Comparison of ENCODE assay signal across 5 fruit fly cellular contexts in genomic region chr3R:23239934-23240632, dm6.
TF ChIP-seq lines count a peak whose summit lies in the region.

No protein-coding gene starts in this region.

- no peak for TF ChIP-seq CTCF in whole organism, embryonic (GFP tag; optimal IDR thresholded peaks at IDR 0.05; lab: Kevin White, UChicago)

TF ChIP-seq in whole organism, adult, 20 proteins besides CTCF, POLR2A, EP300 and RAD21 (continues in another document):
- no peak for TF ChIP-seq Hr96 (GFP tag; optimal IDR thresholded peaks at IDR 0.05; lab: Kevin White, UChicago)
- TF ChIP-seq Mnt (GFP tag; optimal IDR thresholded peaks at IDR 0.05; lab: Kevin White, UChicago): no peak
- peak; percentile 85 for TF ChIP-seq CG14711 (tag; optimal IDR thresholded peaks at IDR 0.05; lab: Kevin White, UChicago)
- no peak for TF ChIP-seq toe (GFP tag; optimal IDR thresholded peaks at IDR 0.05; lab: Kevin White, UChicago)
- no peak for TF ChIP-seq CG7045 (GFP tag; optimal IDR thresholded peaks at IDR 0.05; lab: Kevin White, UChicago)
- TF ChIP-seq pad (GFP tag; optimal IDR thresholded peaks at IDR 0.05; lab: Kevin White, UChicago): no peak
- TF ChIP-seq cnc (optimal IDR thresholded peaks at IDR 0.05; lab: Kevin White, UChicago): no peak
- no peak for TF ChIP-seq CG5204 (GFP tag; optimal IDR thresholded peaks at IDR 0.05; lab: Kevin White, UChicago)
- TF ChIP-seq CG1620 (GFP tag; optimal IDR thresholded peaks at IDR 0.05; lab: Kevin White, UChicago): no peak
- no peak for TF ChIP-seq ovo (GFP tag; optimal IDR thresholded peaks at IDR 0.05; lab: Kevin White, UChicago)
- no peak for TF ChIP-seq CG11617 (GFP tag; optimal IDR thresholded peaks at IDR 0.05; lab: Kevin White, UChicago)
- TF ChIP-seq tj (GFP tag; optimal IDR thresholded peaks at IDR 0.05; lab: Kevin White, UChicago): no peak
- TF ChIP-seq cic (GFP tag; optimal IDR thresholded peaks at IDR 0.05; lab: Kevin White, UChicago): no peak
- no peak for TF ChIP-seq bab1 (GFP tag; optimal IDR thresholded peaks at IDR 0.05; lab: Kevin White, UChicago)
- TF ChIP-seq CG12768 (GFP tag; optimal IDR thresholded peaks at IDR 0.05; lab: Kevin White, UChicago): no peak
- TF ChIP-seq CG33017 (tag; optimal IDR thresholded peaks at IDR 0.05; lab: Kevin White, UChicago): peak; percentile 18
- TF ChIP-seq kay (GFP tag; lab: Kevin White, UChicago; ENCODE audit: borderline replicate concordance): peak; percentile 25
- TF ChIP-seq Clk (GFP tag; optimal IDR thresholded peaks at IDR 0.05; lab: Kevin White, UChicago): no peak
- no peak for TF ChIP-seq Crg-1 (GFP tag; optimal IDR thresholded peaks at IDR 0.05; lab: Kevin White, UChicago)

TF ChIP-seq in whole organism, embryonic, 481 proteins besides CTCF, POLR2A, EP300 and RAD21 (continues in another document):
- TF ChIP-seq HLH4C (GFP tag; IDR thresholded peaks at IDR 0.05; lab: Robert Waterston, UW; ENCODE audit: partially characterized antibody): no peak
- peak; percentile 87 for TF ChIP-seq CG7839 (tag; optimal IDR thresholded peaks at IDR 0.05; lab: Kevin White, UChicago)
- TF ChIP-seq CG18599 (GFP tag; optimal IDR thresholded peaks at IDR 0.05; lab: Kevin White, UChicago): peak; percentile 93
- peak; percentile 66 for TF ChIP-seq onecut (GFP tag; IDR thresholded peaks at IDR 0.05; lab: Robert Waterston, UW)
- peak; percentile 18 for TF ChIP-seq Hr3 (GFP tag; optimal IDR thresholded peaks at IDR 0.05; lab: Kevin White, UChicago)
- peak; percentile 30 for TF ChIP-seq kay (GFP tag; optimal IDR thresholded peaks at IDR 0.05; lab: Kevin White, UChicago)
- TF ChIP-seq CG18619 (GFP tag; optimal IDR thresholded peaks at IDR 0.05; lab: Kevin White, UChicago): peak; percentile 29
- TF ChIP-seq Rx (GFP tag; IDR thresholded peaks at IDR 0.05; lab: Robert Waterston, UW): peak; percentile 15; the same call in 1 of the 2 replicates
- TF ChIP-seq Poxn (GFP tag; IDR thresholded peaks at IDR 0.05; lab: Robert Waterston, UW): no peak
- TF ChIP-seq Usf (GFP tag; optimal IDR thresholded peaks at IDR 0.05; lab: Kevin White, UChicago): no peak
- TF ChIP-seq CG8281 (tag; optimal IDR thresholded peaks at IDR 0.05; lab: Kevin White, UChicago): no peak
- TF ChIP-seq CG10654 (GFP tag; optimal IDR thresholded peaks at IDR 0.05; lab: Kevin White, UChicago): peak; percentile 28
- no peak for TF ChIP-seq CG7271 (tag; optimal IDR thresholded peaks at IDR 0.05; lab: Kevin White, UChicago)
- no peak for TF ChIP-seq dati (GFP tag; IDR thresholded peaks at IDR 0.05; lab: Robert Waterston, UW)
- TF ChIP-seq emc (GFP tag; optimal IDR thresholded peaks at IDR 0.05; lab: Kevin White, UChicago): peak; percentile 35
- TF ChIP-seq CG7786 (GFP tag; optimal IDR thresholded peaks at IDR 0.05; lab: Kevin White, UChicago): peak; percentile 24
- TF ChIP-seq Oli (tag; optimal IDR thresholded peaks at IDR 0.05; lab: Kevin White, UChicago): peak; percentile 49
- no peak for TF ChIP-seq pfk (GFP tag; optimal IDR thresholded peaks at IDR 0.05; lab: Kevin White, UChicago)
- peak; percentile 78 for TF ChIP-seq CG18262 (tag; optimal IDR thresholded peaks at IDR 0.05; lab: Kevin White, UChicago)

TF ChIP-seq in whole organism, prepupa, 60 proteins besides CTCF, POLR2A, EP300 and RAD21 (continues in another document):
- peak; percentile 5 for TF ChIP-seq pdm3 (GFP tag; optimal IDR thresholded peaks at IDR 0.05; lab: Kevin White, UChicago)
- TF ChIP-seq lz (GFP tag; optimal IDR thresholded peaks at IDR 0.05; lab: Kevin White, UChicago): no peak
- TF ChIP-seq CG6792 (GFP tag; optimal IDR thresholded peaks at IDR 0.05; lab: Kevin White, UChicago): no peak
- TF ChIP-seq CG9139 (GFP tag; optimal IDR thresholded peaks at IDR 0.05; lab: Kevin White, UChicago): no peak
- TF ChIP-seq ss (GFP tag; optimal IDR thresholded peaks at IDR 0.05; lab: Kevin White, UChicago): peak in 1 of 2 experiments; percentile 32
- peak; percentile 10 for TF ChIP-seq achi (GFP tag; optimal IDR thresholded peaks at IDR 0.05; lab: Kevin White, UChicago)
- 0 out of 3 replicates have a peak, but pooled peaks have one; percentile 16 for TF ChIP-seq eg (GFP tag; IDR thresholded peaks at IDR 0.05; lab: Robert Waterston, UW)
- TF ChIP-seq dsx (GFP tag; optimal IDR thresholded peaks at IDR 0.05; lab: Kevin White, UChicago; ENCODE audit: poor library complexity, severe bottlenecking): peak; percentile 26
- no peak for TF ChIP-seq fd59A (GFP tag; optimal IDR thresholded peaks at IDR 0.05; lab: Kevin White, UChicago)
- 0 out of 3 replicates have a peak, but pooled peaks have one; percentile 30 for TF ChIP-seq CG6163 (GFP tag; IDR thresholded peaks at IDR 0.05; lab: Robert Waterston, UW)
- peak; percentile 1 for TF ChIP-seq CG10631 (GFP tag; optimal IDR thresholded peaks at IDR 0.05; lab: Kevin White, UChicago)
- peak; percentile 66 for TF ChIP-seq svp (GFP tag; lab: Kevin White, UChicago)
- peak; percentile 9 for TF ChIP-seq Met (GFP tag; optimal IDR thresholded peaks at IDR 0.05; lab: Kevin White, UChicago)
- TF ChIP-seq CG10669 (GFP tag; optimal IDR thresholded peaks at IDR 0.05; lab: Kevin White, UChicago): peak; percentile 16
- no peak for TF ChIP-seq CG6854 (GFP tag; optimal IDR thresholded peaks at IDR 0.05; lab: Kevin White, UChicago)
- TF ChIP-seq acj6 (GFP tag; optimal IDR thresholded peaks at IDR 0.05; lab: Kevin White, UChicago): no peak
- peak; percentile 17 for TF ChIP-seq Ets96B (tag; optimal IDR thresholded peaks at IDR 0.05; lab: Kevin White, UChicago)
- peak; percentile 14 for TF ChIP-seq CG3919 (GFP tag; optimal IDR thresholded peaks at IDR 0.05; lab: Kevin White, UChicago)
- TF ChIP-seq fd85E (GFP tag; optimal IDR thresholded peaks at IDR 0.05; lab: Kevin White, UChicago): no peak

TF ChIP-seq in whole organism, pupa, 21 proteins besides CTCF, POLR2A, EP300 and RAD21:
- TF ChIP-seq CG13204 (GFP tag; optimal IDR thresholded peaks at IDR 0.05; lab: Kevin White, UChicago): no peak
- TF ChIP-seq CG10348 (GFP tag; IDR thresholded peaks at IDR 0.05; lab: Robert Waterston, UW): no peak
- no peak for TF ChIP-seq gl (tag; optimal IDR thresholded peaks at IDR 0.05; lab: Kevin White, UChicago)
- TF ChIP-seq CG15710 (tag; optimal IDR thresholded peaks at IDR 0.05; lab: Kevin White, UChicago): peak; percentile 5
- peak; percentile 56 for TF ChIP-seq CG8159 (tag; optimal IDR thresholded peaks at IDR 0.05; lab: Kevin White, UChicago)

TF ChIP-seq in whole organism, wandering third instar larva, 38 proteins besides CTCF, POLR2A, EP300 and RAD21:
- TF ChIP-seq CrebA (GFP tag; optimal IDR thresholded peaks at IDR 0.05; lab: Kevin White, UChicago; ENCODE audit: borderline replicate concordance): no peak
- TF ChIP-seq usp (GFP tag; optimal IDR thresholded peaks at IDR 0.05; lab: Kevin White, UChicago): no peak
- peak; percentile 23 for TF ChIP-seq woc (GFP tag; optimal IDR thresholded peaks at IDR 0.05; lab: Kevin White, UChicago)
- no peak for TF ChIP-seq psq (GFP tag; optimal IDR thresholded peaks at IDR 0.05; lab: Kevin White, UChicago)
- TF ChIP-seq dsf (GFP tag; optimal IDR thresholded peaks at IDR 0.05; lab: Kevin White, UChicago; ENCODE audit: borderline replicate concordance): no peak
- TF ChIP-seq Myc (optimal IDR thresholded peaks at IDR 0.05; lab: Kevin White, UChicago): no peak
- no peak for TF ChIP-seq brk (GFP tag; optimal IDR thresholded peaks at IDR 0.05; lab: Kevin White, UChicago)
- TF ChIP-seq N (GFP tag; optimal IDR thresholded peaks at IDR 0.05; lab: Kevin White, UChicago): no peak
- TF ChIP-seq Dif (GFP tag; optimal IDR thresholded peaks at IDR 0.05; lab: Kevin White, UChicago; ENCODE audit: partially characterized antibody): no peak
- peak; percentile 3 for TF ChIP-seq ey (GFP tag; optimal IDR thresholded peaks at IDR 0.05; lab: Kevin White, UChicago)
- no peak for TF ChIP-seq br (GFP tag; optimal IDR thresholded peaks at IDR 0.05; lab: Kevin White, UChicago)
- TF ChIP-seq dmrt93B (GFP tag; optimal IDR thresholded peaks at IDR 0.05; lab: Kevin White, UChicago): no peak
- peak; percentile 39 for TF ChIP-seq h (GFP tag; optimal IDR thresholded peaks at IDR 0.05; lab: Kevin White, UChicago)
- no peak for TF ChIP-seq GATAd (GFP tag; optimal IDR thresholded peaks at IDR 0.05; lab: Kevin White, UChicago)
- no peak for TF ChIP-seq sv (GFP tag; optimal IDR thresholded peaks at IDR 0.05; lab: Kevin White, UChicago)
- no peak for TF ChIP-seq tai (GFP tag; optimal IDR thresholded peaks at IDR 0.05; lab: Kevin White, UChicago)
- peak in 1 of 2 experiments; percentile 36 for TF ChIP-seq foxo (GFP tag; optimal IDR thresholded peaks at IDR 0.05; lab: Kevin White, UChicago)
- TF ChIP-seq CG32264 (GFP tag; optimal IDR thresholded peaks at IDR 0.05; lab: Kevin White, UChicago): no peak
- TF ChIP-seq Dfd (GFP tag; optimal IDR thresholded peaks at IDR 0.05; lab: Kevin White, UChicago): no peak
- no peak for TF ChIP-seq fru (GFP tag; optimal IDR thresholded peaks at IDR 0.05; lab: Kevin White, UChicago)
- no peak for TF ChIP-seq Abd-B (GFP tag; optimal IDR thresholded peaks at IDR 0.05; lab: Kevin White, UChicago)
- peak; percentile 40 for TF ChIP-seq HLH106 (tag; optimal IDR thresholded peaks at IDR 0.05; lab: Kevin White, UChicago)
- no peak for TF ChIP-seq pan (optimal IDR thresholded peaks at IDR 0.05; lab: Kevin White, UChicago)
- TF ChIP-seq Hnf4 (GFP tag; optimal IDR thresholded peaks at IDR 0.05; lab: Kevin White, UChicago): no peak
- no peak for TF ChIP-seq lola (GFP tag; optimal IDR thresholded peaks at IDR 0.05; lab: Kevin White, UChicago)
- TF ChIP-seq Vsx2 (GFP tag; optimal IDR thresholded peaks at IDR 0.05; lab: Kevin White, UChicago; ENCODE audit: partially characterized antibody): peak; percentile 53
- TF ChIP-seq Sp1 (GFP tag; optimal IDR thresholded peaks at IDR 0.05; lab: Kevin White, UChicago): peak; percentile 35
- no peak for TF ChIP-seq dl (GFP tag; optimal IDR thresholded peaks at IDR 0.05; lab: Kevin White, UChicago; ENCODE audit: insufficient read depth in 1 of 2, partially characterized antibody in 2 of 2)
- no peak for TF ChIP-seq Rel (GFP tag; optimal IDR thresholded peaks at IDR 0.05; lab: Kevin White, UChicago)
- TF ChIP-seq Rel (tag; optimal IDR thresholded peaks at IDR 0.05; lab: Kevin White, UChicago): no peak
- TF ChIP-seq jim (GFP tag; optimal IDR thresholded peaks at IDR 0.05; lab: Kevin White, UChicago): no peak
